Worm (Caenorhabditis elegans) whole organism, L4 larva: ENCODE measurements around the gene srt-5.

ENCODE experiments used
- R02D3.7 ChIP-seq: fragments of 150-350 bp; sonication (generic microtip); optimal IDR thresholded peaks from 3 replicates; lab custom pipeline; 2014; ENCODE audit warnings: missing biosample characterization, missing genetic modification characterization
- Y5F2A.4 ChIP-seq: fragments of 200-800 bp; sonication (Bioruptor generic); optimal IDR thresholded peaks from 2 replicates; lab custom pipeline; 2018; ENCODE audit warnings: mild to moderate bottlenecking, missing genetic modification characterization, missing compliant biosample characterization
- ama-1 ChIP-seq: fragments of 150-350 bp; optimal IDR thresholded peaks from 2 replicates; lab custom pipeline; 2014; ENCODE audit warnings: inconsistent platforms, mixed read lengths
- ceh-44 ChIP-seq: fragments of 200-800 bp; sonication (Bioruptor generic); IDR thresholded peaks from 2 replicates; pipeline ENCODE4 v1.3.6; 2022; ENCODE audit warnings: missing genetic modification reagents, missing genetic modification characterization, missing compliant biosample characterization
- nhr-28 ChIP-seq: fragments of 150-350 bp; optimal IDR thresholded peaks from 2 replicates; lab custom pipeline; 2014; ENCODE audit warnings: missing biosample characterization, missing genetic modification characterization
- pha-4 ChIP-seq, 2 experiments: fragments of 150-350 bp in 1 of 2; fragments of 200-800 bp in 1 of 2; sonication (Bioruptor generic) in 1 of 2; IDR thresholded peaks in 1 of 2; optimal IDR thresholded peaks in 1 of 2; 2 replicates each; pipeline versions ENCODE4 v1.3.6 to Lab custom; 2014 to 2022; ENCODE audit warnings: missing genetic modification characterization in 2 of 2, missing genetic modification reagents in 2 of 2, missing biosample characterization in 1 of 2, missing compliant biosample characterization in 1 of 2
- pqm-1 ChIP-seq: sonication (generic microtip); optimal IDR thresholded peaks from 2 replicates; lab custom pipeline; 2017; ENCODE audit warnings: missing biosample characterization, missing genetic modification characterization
- sdz-12 ChIP-seq: fragments of 200-800 bp; sonication (Bioruptor generic); optimal IDR thresholded peaks from 2 replicates; lab custom pipeline; 2018; ENCODE audit warnings: mild to moderate bottlenecking, missing genetic modification characterization, missing compliant biosample characterization
- unc-62 ChIP-seq, 3 experiments: fragments of 150-350 bp in 1 of 3; sonication (generic microtip); optimal IDR thresholded peaks in 2 of 3; peaks in 1 of 3; 1 replicate in 1 of 3; 2 replicates in 2 of 3; lab custom pipeline; 2014 to 2017; ENCODE audit warnings: missing biosample characterization in 3 of 3, missing genetic modification characterization in 3 of 3, missing genetic modification reagents in 3 of 3, missing genotype in 1 of 3
- zfp-3 ChIP-seq: fragments of 200-800 bp; sonication (Bioruptor generic); conservative IDR thresholded peaks from 2 replicates; pipeline ENCODE4 v1.3.6; 2022; ENCODE audit warnings: missing genetic modification reagents, missing genetic modification characterization, missing compliant biosample characterization
- zip-11 ChIP-seq: fragments of 200-800 bp; sonication (Bioruptor generic); IDR thresholded peaks from 2 replicates; pipeline ENCODE4 v1.3.6; 2022; ENCODE audit warnings: missing genetic modification characterization, missing compliant biosample characterization

DNA sequence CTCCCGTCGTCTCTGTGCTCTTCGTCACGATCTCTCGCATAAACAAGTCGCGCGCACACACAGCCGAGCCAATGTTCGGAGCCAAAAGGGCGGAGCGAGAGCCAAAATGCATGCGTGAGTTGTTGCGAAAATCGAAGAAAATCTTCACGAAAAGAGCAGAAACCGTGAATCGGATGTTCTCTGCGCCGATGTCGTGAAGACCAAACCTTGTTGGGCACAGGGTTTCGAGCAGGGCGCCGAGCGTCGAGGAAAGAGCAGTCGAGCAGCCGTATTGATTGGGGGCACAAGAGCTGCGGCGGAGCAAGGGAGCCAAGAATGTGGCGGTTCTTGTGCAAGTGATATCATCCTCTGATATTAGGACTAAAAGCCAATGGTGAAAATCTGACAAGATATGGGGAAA, 34.3 kb downstream of the srt-5 start:
- no peak for TF ChIP-seq ceh-44
- TF ChIP-seq Y5F2A.4 (GFP tag; lab: Kevin White, UChicago), result no peak
- TF ChIP-seq pqm-1, result no peak
- TF ChIP-seq zip-11, result no peak
- TF ChIP-seq ama-1 (lab: Kevin White, UChicago), result no peak
- TF ChIP-seq pha-4 (GFP tag; IDR thresholded peaks at IDR 0.05; lab: Robert Waterston, UW), result no peak
- no peak for TF ChIP-seq pha-4 (tag; optimal IDR thresholded peaks at IDR 0.05; lab: Kevin White, UChicago)
- no peak for TF ChIP-seq nhr-28 (tag; lab: Kevin White, UChicago)
- TF ChIP-seq R02D3.7 (tag; lab: Kevin White, UChicago), result no peak
- no peak for TF ChIP-seq zfp-3 (GFP tag; lab: Robert Waterston, UW)
- TF ChIP-seq unc-62 (GFP tag; optimal IDR thresholded peaks at IDR 0.05 in 1 of 2; lab: Kevin White, UChicago), result no peak
- TF ChIP-seq unc-62 (tag; optimal IDR thresholded peaks at IDR 0.05; lab: Kevin White, UChicago), result no peak
- TF ChIP-seq sdz-12 (GFP tag; lab: Kevin White, UChicago), result no peak
